Fruit fly (Drosophila melanogaster) whole organism, embryonic: ENCODE data around the gene mnd.

Source experiments
- Aef1 ChIP-seq: fragments of 200-800 bp; sonication (Bioruptor generic); IDR thresholded peaks from 3 replicates; pipeline ENCODE4 v1.3.6; 2022; ENCODE audit warnings: missing biosample characterization, missing genetic modification characterization
- CG10431 ChIP-seq: fragments of 200-800 bp; sonication (Bioruptor generic); optimal IDR thresholded peaks from 3 replicates; lab custom pipeline; 2018; ENCODE audit warnings: missing biosample characterization, mild to moderate bottlenecking, missing genetic modification characterization
- CG10959 ChIP-seq: fragments of 200-800 bp; sonication (Bioruptor generic); IDR thresholded peaks from 2 replicates; pipeline ENCODE4 v1.3.6; 2022; ENCODE audit warnings: missing biosample characterization, missing genetic modification characterization
- CG10979 ChIP-seq: fragments of 200-800 bp; sonication (Bioruptor generic); optimal IDR thresholded peaks from 2 replicates; lab custom pipeline; 2018; ENCODE audit warnings: missing biosample characterization, mild to moderate bottlenecking, missing genetic modification characterization, moderate library complexity
- CG13123 ChIP-seq: fragments of 200-800 bp; sonication (Bioruptor generic); optimal IDR thresholded peaks from 2 replicates; lab custom pipeline; 2016; ENCODE audit warnings: missing biosample characterization, missing genetic modification characterization
- CG13624 ChIP-seq: fragments of 200-800 bp; sonication (Bioruptor generic); optimal IDR thresholded peaks from 2 replicates; lab custom pipeline; 2016; ENCODE audit warnings: missing biosample characterization, missing genetic modification characterization
- CG14710 ChIP-seq: fragments of 200-800 bp; sonication (Bioruptor generic); optimal IDR thresholded peaks from 3 replicates; lab custom pipeline; 2019; ENCODE audit warnings: missing biosample characterization, mild to moderate bottlenecking, missing genetic modification characterization, moderate library complexity
- CG15696 ChIP-seq: fragments of 200-800 bp; sonication (Bioruptor generic); optimal IDR thresholded peaks from 2 replicates; lab custom pipeline; 2019; ENCODE audit warnings: missing biosample characterization, mild to moderate bottlenecking, missing genetic modification characterization, moderate library complexity
- CG17612 ChIP-seq: fragments of 200-800 bp; sonication (Bioruptor generic); IDR thresholded peaks from 2 replicates; pipeline ENCODE4 v1.3.6; 2022; ENCODE audit warnings: missing biosample characterization, missing genetic modification characterization
- CG3065 ChIP-seq: fragments of 200-800 bp; sonication (Bioruptor generic); optimal IDR thresholded peaks from 2 replicates; lab custom pipeline; 2016; ENCODE audit warnings: missing biosample characterization, missing genetic modification characterization
- CG42726 ChIP-seq: fragments of 200-800 bp; sonication (Bioruptor generic); IDR thresholded peaks from 2 replicates; pipeline ENCODE4 v1.3.6; 2022; ENCODE audit warnings: missing biosample characterization, missing genetic modification characterization; ENCODE audit not compliant: partially characterized antibody
- CG4854 ChIP-seq: fragments of 200-800 bp; sonication (Bioruptor generic); optimal IDR thresholded peaks from 2 replicates; lab custom pipeline; 2016; ENCODE audit warnings: missing biosample characterization, missing genetic modification characterization, inconsistent platforms
- CG6791 ChIP-seq: fragments of 200-800 bp; sonication (Bioruptor generic); IDR thresholded peaks from 3 replicates; pipeline ENCODE4 v1.3.6; 2022; ENCODE audit warnings: missing biosample characterization, missing genetic modification characterization; ENCODE audit not compliant: partially characterized antibody
- CG6854 ChIP-seq: fragments of 200-800 bp; sonication (Bioruptor generic); optimal IDR thresholded peaks from 3 replicates; lab custom pipeline; 2017; ENCODE audit warnings: missing biosample characterization, mild to moderate bottlenecking, missing genetic modification characterization
- CG7786 ChIP-seq: fragments of 200-800 bp; sonication (Bioruptor generic); optimal IDR thresholded peaks from 2 replicates; lab custom pipeline; 2016; ENCODE audit warnings: missing biosample characterization, missing genetic modification characterization
- CG8388 ChIP-seq: fragments of 200-800 bp; sonication (Bioruptor generic); optimal IDR thresholded peaks from 2 replicates; lab custom pipeline; 2019; ENCODE audit warnings: missing biosample characterization, mild to moderate bottlenecking, missing genetic modification characterization, moderate library complexity
- CG8765 ChIP-seq: fragments of 200-800 bp; sonication (Bioruptor generic); IDR thresholded peaks from 2 replicates; pipeline ENCODE4 v1.3.6; 2022; ENCODE audit warnings: missing biosample characterization, missing genetic modification characterization
- Deaf1 ChIP-seq: fragments of 200-800 bp; optimal IDR thresholded peaks from 3 replicates; lab custom pipeline; 2019; ENCODE audit warnings: missing biosample characterization, mild to moderate bottlenecking, missing genetic modification characterization, moderate library complexity
- E2f2 ChIP-seq: fragments of 200-800 bp; sonication (Bioruptor generic); IDR thresholded peaks from 2 replicates; pipeline ENCODE4 v1.3.6; 2022; ENCODE audit warnings: missing biosample characterization, missing genetic modification characterization
- Fer2 ChIP-seq: fragments of 200-800 bp; sonication (Bioruptor generic); optimal IDR thresholded peaks from 2 replicates; lab custom pipeline; 2018; ENCODE audit warnings: missing biosample characterization, mild to moderate bottlenecking, missing genetic modification characterization, moderate library complexity
- HHEX ChIP-seq: fragments of 200-800 bp; sonication (Bioruptor generic); optimal IDR thresholded peaks from 3 replicates; lab custom pipeline; 2017; ENCODE audit warnings: missing biosample characterization, mild to moderate bottlenecking, missing genetic modification characterization, missing genetic modification reagents
- Hand ChIP-seq: fragments of 200-800 bp; sonication (Bioruptor generic); optimal IDR thresholded peaks from 2 replicates; lab custom pipeline; 2017; ENCODE audit warnings: mild to moderate bottlenecking, missing biosample characterization, missing genetic modification reagents, missing genetic modification characterization
- Hmr ChIP-seq: fragments of 200-800 bp; sonication (Bioruptor generic); optimal IDR thresholded peaks from 3 replicates; lab custom pipeline; 2017; ENCODE audit warnings: mild to moderate bottlenecking, missing biosample characterization, missing genetic modification reagents, missing genetic modification characterization
- Jarid2 ChIP-seq: fragments of 200-800 bp; sonication (Bioruptor generic); optimal IDR thresholded peaks from 3 replicates; lab custom pipeline; 2017; ENCODE audit warnings: mild to moderate bottlenecking, missing biosample characterization, missing genetic modification reagents, missing genetic modification characterization
- Kr ChIP-seq: fragments of 200-800 bp; sonication (Bioruptor generic); optimal IDR thresholded peaks from 2 replicates; lab custom pipeline; 2017; ENCODE audit warnings: missing biosample characterization, mild to moderate bottlenecking, missing genetic modification characterization
- Meics ChIP-seq: fragments of 200-800 bp; sonication (Bioruptor generic); optimal IDR thresholded peaks from 2 replicates; lab custom pipeline; 2017; ENCODE audit warnings: missing biosample characterization, mild to moderate bottlenecking, missing genetic modification characterization
- NFAT ChIP-seq: fragments of 200-800 bp; sonication (Bioruptor generic); IDR thresholded peaks from 2 replicates; pipeline ENCODE4 v1.3.6; 2022; ENCODE audit warnings: missing biosample characterization, missing genetic modification characterization
- Opbp ChIP-seq: fragments of 200-800 bp; sonication (Bioruptor generic); IDR thresholded peaks from 3 replicates; pipeline ENCODE4 v1.3.6; 2022; ENCODE audit warnings: missing biosample characterization, missing genetic modification characterization; ENCODE audit not compliant: partially characterized antibody
- Ptx1 ChIP-seq: fragments of 200-800 bp; sonication (Bioruptor generic); IDR thresholded peaks from 2 replicates; pipeline ENCODE4 v1.3.6; 2022; ENCODE audit warnings: missing biosample characterization, missing genetic modification characterization
- Scr ChIP-seq: fragments of 200-800 bp; sonication (Bioruptor generic); IDR thresholded peaks from 2 replicates; pipeline ENCODE4 v1.3.6; 2022; ENCODE audit warnings: missing biosample characterization, missing genetic modification characterization; ENCODE audit not compliant: partially characterized antibody
- Sox102F ChIP-seq: fragments of 200-800 bp; sonication (Bioruptor generic); optimal IDR thresholded peaks from 2 replicates; lab custom pipeline; 2018; ENCODE audit warnings: missing biosample characterization, mild to moderate bottlenecking, missing genetic modification characterization, moderate library complexity
- bbx ChIP-seq: fragments of 200-800 bp; sonication (Bioruptor generic); IDR thresholded peaks from 2 replicates; pipeline ENCODE4 v1.3.6; 2022; ENCODE audit warnings: missing biosample characterization, missing genetic modification characterization; ENCODE audit not compliant: partially characterized antibody
- bowl ChIP-seq: fragments of 200-800 bp; sonication (Bioruptor generic); IDR thresholded peaks from 2 replicates; pipeline ENCODE4 v1.3.6; 2022; ENCODE audit warnings: missing biosample characterization, missing genetic modification characterization
- bsh ChIP-seq, 2 experiments: fragments of 200-800 bp; sonication (Bioruptor generic); optimal IDR thresholded peaks; 2 replicates each; lab custom pipeline; 2017 to 2018; ENCODE audit warnings: mild to moderate bottlenecking in 2 of 2, missing biosample characterization in 2 of 2, missing genetic modification characterization in 2 of 2, moderate library complexity in 1 of 2
- cwo ChIP-seq: fragments of 200-800 bp; sonication (Bioruptor generic); optimal IDR thresholded peaks from 3 replicates; lab custom pipeline; 2017; ENCODE audit warnings: missing biosample characterization, missing genetic modification characterization, mild to moderate bottlenecking, moderate library complexity, missing genetic modification reagents
- emc ChIP-seq: fragments of 200-800 bp; sonication (Bioruptor generic); optimal IDR thresholded peaks from 2 replicates; lab custom pipeline; 2016; ENCODE audit warnings: missing biosample characterization, missing genetic modification characterization
- fd3F ChIP-seq: fragments of 200-800 bp; sonication (Bioruptor generic); optimal IDR thresholded peaks from 2 replicates; lab custom pipeline; 2018; ENCODE audit warnings: missing biosample characterization, mild to moderate bottlenecking, missing genetic modification characterization, moderate library complexity
- gt ChIP-seq: fragments of 200-800 bp; sonication (Bioruptor generic); IDR thresholded peaks from 2 replicates; pipeline ENCODE4 v1.3.6; 2022; ENCODE audit warnings: missing biosample characterization, missing genetic modification characterization
- hb ChIP-seq: fragments of 200-800 bp; sonication (Bioruptor generic); IDR thresholded peaks from 3 replicates; pipeline ENCODE4 v1.3.6; 2022; ENCODE audit warnings: missing biosample characterization, missing genetic modification characterization; ENCODE audit not compliant: partially characterized antibody
- phol ChIP-seq: fragments of 200-800 bp; sonication (Bioruptor generic); optimal IDR thresholded peaks from 3 replicates; lab custom pipeline; 2018; ENCODE audit warnings: missing biosample characterization, mild to moderate bottlenecking, missing genetic modification characterization, moderate library complexity
- prd ChIP-seq, 3 experiments: fragments of >200 bp in 2 of 3; fragments of 200-800 bp in 1 of 3; sonication (Bioruptor generic) in 1 of 3; optimal IDR thresholded peaks in 2 of 3; IDR thresholded peaks in 1 of 3; 2 replicates in 2 of 3; 3 replicates in 1 of 3; pipeline versions ENCODE4 v1.3.6 to Lab custom; 2017 to 2022; ENCODE audit warnings: missing biosample characterization in 1 of 3, missing genetic modification characterization in 1 of 3
- row ChIP-seq: fragments of 200-800 bp; sonication (Bioruptor generic); IDR thresholded peaks from 3 replicates; pipeline ENCODE4 v1.3.6; 2022; ENCODE audit warnings: missing biosample characterization, missing genetic modification characterization
- schlank ChIP-seq: fragments of 200-800 bp; sonication (Bioruptor generic); optimal IDR thresholded peaks from 2 replicates; lab custom pipeline; 2018; ENCODE audit warnings: missing biosample characterization, mild to moderate bottlenecking, missing genetic modification characterization
- sisA ChIP-seq: fragments of 200-800 bp; sonication (Bioruptor generic); IDR thresholded peaks from 2 replicates; pipeline ENCODE4 v1.3.6; 2022; ENCODE audit warnings: missing biosample characterization, missing genetic modification characterization
- sna ChIP-seq: fragments of 200-800 bp; sonication (Bioruptor generic); IDR thresholded peaks from 2 replicates; pipeline ENCODE4 v1.3.6; 2022; ENCODE audit warnings: missing biosample characterization, missing genetic modification characterization; ENCODE audit not compliant: partially characterized antibody
- stwl ChIP-seq: fragments of 200-800 bp; sonication (Bioruptor generic); optimal IDR thresholded peaks from 3 replicates; lab custom pipeline; 2018; ENCODE audit warnings: missing biosample characterization, mild to moderate bottlenecking, missing genetic modification characterization, moderate library complexity
- tio ChIP-seq: fragments of 200-800 bp; sonication (Bioruptor generic); optimal IDR thresholded peaks from 2 replicates; lab custom pipeline; 2017; ENCODE audit warnings: missing biosample characterization, missing genetic modification characterization, inconsistent platforms
- usp ChIP-seq: fragments of >200 bp; optimal IDR thresholded peaks from 2 replicates; lab custom pipeline; 2017; ENCODE audit warnings: missing biosample characterization, missing genetic modification characterization
- yki ChIP-seq: fragments of >200 bp; optimal IDR thresholded peaks from 3 replicates; lab custom pipeline; 2018
- z ChIP-seq: fragments of 200-800 bp; sonication (Bioruptor generic); IDR thresholded peaks from 3 replicates; pipeline ENCODE4 v1.3.6; 2022; ENCODE audit warnings: missing biosample characterization, missing genetic modification characterization

The mnd gene

dm6 chr3L:14974513-14974912, 10.4 kb upstream of the mnd start, which contains the start of gene Ocho (continued):
- peak; percentile 51; the same call in 1 of the 2 replicates for TF ChIP-seq bbx
- TF ChIP-seq CG3065 (GFP tag; lab: Kevin White, UChicago) = no peak
- no peak for TF ChIP-seq Meics (GFP tag; lab: Kevin White, UChicago)
- no peak for TF ChIP-seq prd (optimal IDR thresholded peaks at IDR 0.05; lab: Kevin White, UChicago)
- TF ChIP-seq prd (GFP tag; IDR thresholded peaks at IDR 0.05; lab: Robert Waterston, UW) = peak; percentile 35; the same call in 1 of the 3 replicates
- no peak for TF ChIP-seq fd3F (GFP tag; lab: Kevin White, UChicago)
- no peak for TF ChIP-seq usp
- no peak for TF ChIP-seq CG10431 (GFP tag; lab: Kevin White, UChicago)
- no peak for TF ChIP-seq cwo (GFP tag; lab: Kevin White, UChicago)
- TF ChIP-seq CG10959 (GFP tag; lab: Robert Waterston, UW) = peak; percentile 63
- TF ChIP-seq CG7786 (GFP tag; lab: Kevin White, UChicago) = no peak
- TF ChIP-seq Scr (GFP tag; lab: Robert Waterston, UW) = peak; percentile 60
- no peak for TF ChIP-seq bsh (GFP tag; optimal IDR thresholded peaks at IDR 0.05; lab: Kevin White, UChicago)
- no peak for TF ChIP-seq Sox102F (GFP tag; lab: Kevin White, UChicago)
- peak; percentile 72 for TF ChIP-seq CG15696
- TF ChIP-seq CG8388 (GFP tag; lab: Kevin White, UChicago) = no peak
- TF ChIP-seq Ptx1 (GFP tag; lab: Robert Waterston, UW) = no peak
- TF ChIP-seq Fer2 (tag; lab: Kevin White, UChicago) = no peak
- TF ChIP-seq yki (lab: Kevin White, UChicago) = no peak
- TF ChIP-seq CG8765 (GFP tag; lab: Robert Waterston, UW) = peak; percentile 27; the same call in 1 of the 2 replicates
- TF ChIP-seq z = no peak
- TF ChIP-seq CG4854 (GFP tag; lab: Kevin White, UChicago) = no peak
- TF ChIP-seq bowl (GFP tag; lab: Robert Waterston, UW) = no peak
- no peak for TF ChIP-seq CG13624
- peak; percentile 3 for TF ChIP-seq stwl (tag; lab: Kevin White, UChicago)
- no peak for TF ChIP-seq hb (GFP tag; lab: Robert Waterston, UW)
- TF ChIP-seq emc (GFP tag; lab: Kevin White, UChicago) = no peak
- TF ChIP-seq phol (tag; lab: Kevin White, UChicago) = no peak
- TF ChIP-seq E2f2 (GFP tag; lab: Robert Waterston, UW) = no peak
- no peak for TF ChIP-seq tio (GFP tag; lab: Kevin White, UChicago)
- peak; percentile 64; the same call in 2 of the 3 replicates for TF ChIP-seq Opbp
- no peak for TF ChIP-seq sna (GFP tag; lab: Robert Waterston, UW)
- peak; percentile 57; the same call in 2 of the 3 replicates for TF ChIP-seq CG6791
- no peak for TF ChIP-seq Aef1 (GFP tag; lab: Robert Waterston, UW)
- no peak for TF ChIP-seq CG6854 (GFP tag; lab: Kevin White, UChicago)
- peak; percentile 57 for TF ChIP-seq row (GFP tag; lab: Robert Waterston, UW)
- no peak for TF ChIP-seq CG17612 (GFP tag; lab: Robert Waterston, UW)
- TF ChIP-seq Hand = no peak
- no peak for TF ChIP-seq Kr (GFP tag; lab: Kevin White, UChicago)
- no peak for TF ChIP-seq CG14710
- TF ChIP-seq Jarid2 (GFP tag; lab: Kevin White, UChicago) = no peak
- no peak for TF ChIP-seq gt
- TF ChIP-seq sisA = no peak
- no peak for TF ChIP-seq schlank (tag; lab: Kevin White, UChicago)
- TF ChIP-seq Hmr (GFP tag; lab: Kevin White, UChicago) = no peak
- TF ChIP-seq Deaf1 (tag; lab: Kevin White, UChicago) = no peak
- no peak for TF ChIP-seq NFAT (GFP tag; lab: Robert Waterston, UW)
- TF ChIP-seq HHEX = no peak
- TF ChIP-seq CG13123 (GFP tag; lab: Kevin White, UChicago) = no peak
- no peak for TF ChIP-seq CG10979 (tag; lab: Kevin White, UChicago)
- no peak for TF ChIP-seq CG42726 (GFP tag; lab: Robert Waterston, UW)
